Worm (Caenorhabditis elegans): ENCODE measurements around the gene lido-16.

Gene lido-16

DNA sequence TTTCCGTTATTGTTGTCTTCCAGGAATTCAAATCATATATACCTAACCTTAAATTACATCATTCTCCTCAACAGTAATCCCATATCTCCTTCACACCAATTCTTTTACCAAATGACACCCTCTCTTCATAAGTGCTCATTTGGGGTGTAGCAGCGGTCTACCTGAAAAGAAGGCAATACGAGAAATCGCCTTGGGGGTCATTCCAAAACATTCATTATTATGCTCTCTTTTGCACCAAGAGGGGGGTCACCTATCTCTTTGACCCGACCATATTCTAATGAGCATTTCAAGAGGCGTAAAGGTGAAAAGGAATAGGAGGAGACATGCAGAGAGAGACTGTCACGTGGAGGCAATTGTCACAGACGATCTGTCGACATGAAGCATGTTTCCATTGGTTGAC, 47.9 kb downstream of the lido-16 start:
- peak; percentile 25 for TF ChIP-seq hlh-30 (tag; optimal IDR thresholded peaks at IDR 0.05; ENCODE audit: insufficient read depth)
- no peak for TF ChIP-seq gmeb-2 (tag; optimal IDR thresholded peaks at IDR 0.05)
- TF ChIP-seq ceh-18 (tag; optimal IDR thresholded peaks at IDR 0.05), result no peak
- TF ChIP-seq pag-3 (tag; optimal IDR thresholded peaks at IDR 0.05; ENCODE audit: borderline replicate concordance), result no peak

Measured in whole organism, late embryonic.